Worm (Caenorhabditis elegans) whole organism, mixed stage, embryonic: ENCODE results near the gene K12H6.6.
A peak's percentile ranks its signal among the peaks of the same experiment; 100 is the strongest.

Experiments
- M03D4.4 ChIP-seq: sonication (generic microtip); optimal IDR thresholded peaks from 2 replicates; lab custom pipeline; 2017; ENCODE audit warnings: mild to moderate bottlenecking, missing genetic modification characterization, missing compliant biosample characterization
- bed-3 ChIP-seq: fragments of 200-800 bp; sonication (Bioruptor generic); optimal IDR thresholded peaks from 3 replicates; lab custom pipeline; 2018; ENCODE audit warnings: mild to moderate bottlenecking, missing genetic modification characterization, moderate library complexity, missing compliant biosample characterization
- blmp-1 ChIP-seq: fragments of 150-350 bp; optimal IDR thresholded peaks from 2 replicates; lab custom pipeline; 2014; ENCODE audit warnings: missing biosample characterization, missing genetic modification characterization
- ceh-39 ChIP-seq: fragments of 150-350 bp; optimal IDR thresholded peaks from 2 replicates; lab custom pipeline; 2014; ENCODE audit warnings: missing biosample characterization, missing genetic modification characterization
- ceh-43 ChIP-seq: fragments of 200-800 bp; sonication (Bioruptor generic); optimal IDR thresholded peaks from 2 replicates; lab custom pipeline; 2018; ENCODE audit warnings: mild to moderate bottlenecking, missing genetic modification characterization, moderate library complexity, missing compliant biosample characterization
- ceh-83 ChIP-seq: fragments of 200-800 bp; sonication (Bioruptor generic); optimal IDR thresholded peaks from 2 replicates; lab custom pipeline; 2018; ENCODE audit warnings: mild to moderate bottlenecking, missing genetic modification characterization, missing compliant biosample characterization
- ces-1 ChIP-seq: fragments of 150-350 bp; optimal IDR thresholded peaks from 2 replicates; lab custom pipeline; 2014; ENCODE audit warnings: missing biosample characterization, missing genetic modification reagents, missing genetic modification characterization
- cnd-1 ChIP-seq: fragments of 200-800 bp; sonication (Bioruptor generic); optimal IDR thresholded peaks from 2 replicates; lab custom pipeline; 2018; ENCODE audit warnings: mild to moderate bottlenecking, missing genetic modification characterization, missing compliant biosample characterization
- drap-1 ChIP-seq: fragments of 200-800 bp; sonication (Bioruptor generic); optimal IDR thresholded peaks from 3 replicates; lab custom pipeline; 2018; ENCODE audit warnings: mild to moderate bottlenecking, missing genetic modification characterization, missing compliant biosample characterization
- elt-1 ChIP-seq: sonication (generic microtip); optimal IDR thresholded peaks from 2 replicates; lab custom pipeline; 2017; ENCODE audit warnings: missing genetic modification characterization, mild to moderate bottlenecking, missing compliant biosample characterization, antibody characterized with exemption, moderate library complexity, borderline replicate concordance; ENCODE audit not compliant: insufficient read depth
- elt-3 ChIP-seq: fragments of 150-350 bp; optimal IDR thresholded peaks from 2 replicates; lab custom pipeline; 2014; ENCODE audit warnings: missing biosample characterization, missing genetic modification characterization
- flh-1 ChIP-seq: fragments of 200-800 bp; sonication (Bioruptor generic); optimal IDR thresholded peaks from 2 replicates; lab custom pipeline; 2018; ENCODE audit warnings: mild to moderate bottlenecking, missing genetic modification characterization, moderate library complexity, missing compliant biosample characterization
- ham-2 ChIP-seq: fragments of 200-800 bp; sonication (Bioruptor generic); optimal IDR thresholded peaks from 2 replicates; lab custom pipeline; 2018; ENCODE audit warnings: mild to moderate bottlenecking, missing genetic modification characterization, missing compliant biosample characterization
- hlh-1 ChIP-seq: fragments of 150-350 bp; optimal IDR thresholded peaks from 2 replicates; lab custom pipeline; 2014; ENCODE audit warnings: missing biosample characterization, missing genetic modification reagents, missing genetic modification characterization
- lin-13 ChIP-seq: fragments of 150-350 bp; optimal IDR thresholded peaks from 2 replicates; lab custom pipeline; 2014; ENCODE audit warnings: missing biosample characterization, missing genetic modification characterization
- lin-32 ChIP-seq: fragments of 200-800 bp; sonication (Bioruptor generic); optimal IDR thresholded peaks from 2 replicates; lab custom pipeline; 2018; ENCODE audit warnings: mild to moderate bottlenecking, missing genetic modification characterization, missing compliant biosample characterization
- lsy-2 ChIP-seq: fragments of 150-350 bp; optimal IDR thresholded peaks from 2 replicates; lab custom pipeline; 2014; ENCODE audit warnings: missing biosample characterization, missing genetic modification characterization
- mab-5 ChIP-seq: fragments of 150-350 bp; optimal IDR thresholded peaks from 2 replicates; lab custom pipeline; 2014; ENCODE audit warnings: missing biosample characterization, missing genetic modification characterization
- mep-1 ChIP-seq: fragments of 150-350 bp; optimal IDR thresholded peaks from 2 replicates; lab custom pipeline; 2017; ENCODE audit warnings: missing biosample characterization, missing genetic modification reagents, missing genetic modification characterization, inconsistent platforms
- mls-2 ChIP-seq: sonication (generic microtip); optimal IDR thresholded peaks from 2 replicates; lab custom pipeline; 2016; ENCODE audit warnings: mild to moderate bottlenecking, missing genetic modification characterization, moderate library complexity, missing compliant biosample characterization
- nhr-12 ChIP-seq: fragments of 150-350 bp; optimal IDR thresholded peaks from 2 replicates; lab custom pipeline; 2014; ENCODE audit warnings: missing biosample characterization, missing genetic modification characterization
- nhr-2 ChIP-seq: fragments of 150-350 bp; optimal IDR thresholded peaks from 2 replicates; lab custom pipeline; 2014; ENCODE audit warnings: missing biosample characterization, missing genetic modification characterization
- nhr-237 ChIP-seq: fragments of 150-350 bp; optimal IDR thresholded peaks from 2 replicates; lab custom pipeline; 2014; ENCODE audit warnings: missing biosample characterization, missing genetic modification characterization
- nhr-28 ChIP-seq: fragments of 150-350 bp; optimal IDR thresholded peaks from 2 replicates; lab custom pipeline; 2014; ENCODE audit warnings: missing biosample characterization, missing genetic modification characterization
- nhr-76 ChIP-seq: sonication (generic microtip); optimal IDR thresholded peaks from 2 replicates; lab custom pipeline; 2017; ENCODE audit warnings: missing biosample characterization, missing genetic modification characterization
- pha-4 ChIP-seq: fragments of 150-350 bp; optimal IDR thresholded peaks from 2 replicates; lab custom pipeline; 2018; ENCODE audit warnings: missing biosample characterization, missing genetic modification reagents, missing genetic modification characterization
- sem-2 ChIP-seq: fragments of 200-800 bp; sonication (Bioruptor generic); optimal IDR thresholded peaks from 2 replicates; lab custom pipeline; 2018; ENCODE audit warnings: mild to moderate bottlenecking, missing genetic modification characterization, missing compliant biosample characterization
- snpc-4 ChIP-seq: fragments of 150-350 bp; optimal IDR thresholded peaks from 2 replicates; lab custom pipeline; 2014; ENCODE audit warnings: missing biosample characterization, missing genetic modification characterization
- sptf-1 ChIP-seq: sonication (generic microtip); optimal IDR thresholded peaks from 2 replicates; lab custom pipeline; 2017; ENCODE audit warnings: mild to moderate bottlenecking, missing genetic modification characterization, moderate library complexity, missing compliant biosample characterization
- tbx-8 ChIP-seq: fragments of 200-800 bp; sonication (Bioruptor generic); optimal IDR thresholded peaks from 2 replicates; lab custom pipeline; 2018; ENCODE audit warnings: mild to moderate bottlenecking, missing genetic modification characterization, moderate library complexity, missing compliant biosample characterization
- unc-120 ChIP-seq: sonication (generic microtip); optimal IDR thresholded peaks from 2 replicates; lab custom pipeline; 2017; ENCODE audit warnings: missing genetic modification characterization, missing compliant biosample characterization; ENCODE audit not compliant: poor library complexity, severe bottlenecking
- unc-39 ChIP-seq: fragments of 150-350 bp; optimal IDR thresholded peaks from 2 replicates; lab custom pipeline; 2014; ENCODE audit warnings: missing biosample characterization, missing genetic modification characterization
- unc-62 ChIP-seq: fragments of 150-350 bp; optimal IDR thresholded peaks from 2 replicates; lab custom pipeline; 2014; ENCODE audit warnings: missing biosample characterization, missing genetic modification reagents, missing genetic modification characterization
- zip-8 ChIP-seq: fragments of 150-350 bp; optimal IDR thresholded peaks from 2 replicates; lab custom pipeline; 2014; ENCODE audit warnings: missing biosample characterization, missing genetic modification characterization
- ztf-11 ChIP-seq: fragments of 150-350 bp; optimal IDR thresholded peaks from 2 replicates; lab custom pipeline; 2014; ENCODE audit warnings: missing biosample characterization, missing genetic modification characterization

K12H6.6 gene

ce11 chrII:2804949-2805348 is 26.1 kb downstream of the K12H6.6 start:
- no peak for TF ChIP-seq elt-3 (tag; lab: Kevin White, UChicago)
- no peak for TF ChIP-seq nhr-2 (tag; lab: Kevin White, UChicago)
- no peak for TF ChIP-seq lin-32 (GFP tag; lab: Kevin White, UChicago)
- TF ChIP-seq nhr-76, result no peak
- TF ChIP-seq elt-1 (tag; lab: Kevin White, UChicago), result no peak
- no peak for TF ChIP-seq blmp-1 (tag; lab: Kevin White, UChicago)

DNA sequence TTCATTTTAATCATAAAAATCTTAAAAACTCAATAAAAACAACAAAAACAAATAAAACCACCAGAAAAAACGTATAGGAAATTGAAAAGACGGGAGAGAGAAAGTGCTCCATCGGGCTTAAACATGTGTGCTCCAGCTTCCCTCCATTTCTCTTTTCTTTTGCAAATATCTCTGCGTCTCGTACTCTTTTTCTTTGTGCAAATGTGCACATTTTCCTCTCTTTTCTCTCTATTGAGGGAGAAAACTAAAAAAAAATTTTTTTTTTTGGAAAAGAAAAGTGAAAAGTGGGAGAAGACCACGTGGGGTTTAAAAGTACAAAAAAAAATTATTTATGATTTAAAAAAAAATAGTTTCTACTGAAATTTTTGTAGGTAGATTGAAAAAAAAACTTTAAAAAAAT is 26.8 kb downstream of the K12H6.6 start:
- TF ChIP-seq ces-1 (GFP tag; lab: Kevin White, UChicago), result peak; percentile 12
- TF ChIP-seq hlh-1 (tag; lab: Kevin White, UChicago), result no peak
- no peak for TF ChIP-seq mls-2 (tag; lab: Kevin White, UChicago)
- no peak for TF ChIP-seq sptf-1
- peak; percentile 50 for TF ChIP-seq unc-120 (tag; lab: Kevin White, UChicago)
- no peak for TF ChIP-seq nhr-237 (tag; lab: Kevin White, UChicago)

DNA sequence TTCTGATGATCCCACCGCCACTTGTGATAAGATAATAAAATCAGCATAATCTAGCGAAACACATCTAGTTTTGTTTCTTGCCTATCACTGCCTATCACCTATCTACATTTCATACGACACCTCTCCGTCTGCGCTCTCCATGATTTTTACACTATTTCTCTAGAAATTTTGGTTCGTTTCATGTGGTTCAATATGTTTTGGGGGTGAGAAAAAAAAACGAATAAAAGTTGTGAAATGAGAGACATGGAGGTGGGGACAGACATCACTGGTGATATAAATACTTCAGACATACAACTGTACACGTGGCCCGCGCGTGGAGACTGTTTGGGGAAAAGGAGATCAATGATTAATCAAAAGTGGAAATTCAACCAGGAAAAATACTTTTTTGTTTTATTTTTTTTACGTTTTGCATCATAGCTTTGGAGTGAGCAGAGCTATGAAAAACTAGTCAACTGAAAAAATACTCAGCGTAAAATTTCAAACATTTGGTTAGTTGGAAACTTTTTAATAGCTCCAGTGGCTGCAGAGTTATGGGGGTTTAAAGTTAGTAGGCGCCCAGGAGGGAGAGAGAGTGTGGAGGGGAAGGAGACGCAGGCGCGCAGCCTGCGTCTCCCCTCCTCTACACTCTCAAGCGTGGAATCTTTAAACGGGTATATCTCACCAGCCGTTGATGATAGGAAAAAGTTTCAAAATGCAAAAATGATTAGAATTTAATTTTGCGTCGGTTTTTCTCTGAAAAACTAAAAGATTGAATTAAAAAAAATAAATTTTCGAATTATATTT is 28.0 kb downstream of the K12H6.6 start:
- TF ChIP-seq mep-1 (tag; lab: Kevin White, UChicago), result no peak
- no peak for TF ChIP-seq ceh-83
- TF ChIP-seq zip-8, result no peak
- no peak for TF ChIP-seq lsy-2 (tag; lab: Kevin White, UChicago)
- no peak for TF ChIP-seq flh-1 (GFP tag; lab: Kevin White, UChicago)
- TF ChIP-seq bed-3 (GFP tag; lab: Kevin White, UChicago), result no peak
- no peak for TF ChIP-seq ham-2 (GFP tag; lab: Kevin White, UChicago)
- no peak for TF ChIP-seq cnd-1
- no peak for TF ChIP-seq elt-3 (tag; lab: Kevin White, UChicago)
- no peak for TF ChIP-seq M03D4.4 (tag; lab: Kevin White, UChicago)
- TF ChIP-seq nhr-12, result no peak
- TF ChIP-seq mls-2 (tag; lab: Kevin White, UChicago), result no peak
- no peak for TF ChIP-seq unc-39
- no peak for TF ChIP-seq tbx-8 (GFP tag; lab: Kevin White, UChicago)
- TF ChIP-seq nhr-2 (tag; lab: Kevin White, UChicago), result no peak
- TF ChIP-seq lin-32 (GFP tag; lab: Kevin White, UChicago), result no peak

DNA sequence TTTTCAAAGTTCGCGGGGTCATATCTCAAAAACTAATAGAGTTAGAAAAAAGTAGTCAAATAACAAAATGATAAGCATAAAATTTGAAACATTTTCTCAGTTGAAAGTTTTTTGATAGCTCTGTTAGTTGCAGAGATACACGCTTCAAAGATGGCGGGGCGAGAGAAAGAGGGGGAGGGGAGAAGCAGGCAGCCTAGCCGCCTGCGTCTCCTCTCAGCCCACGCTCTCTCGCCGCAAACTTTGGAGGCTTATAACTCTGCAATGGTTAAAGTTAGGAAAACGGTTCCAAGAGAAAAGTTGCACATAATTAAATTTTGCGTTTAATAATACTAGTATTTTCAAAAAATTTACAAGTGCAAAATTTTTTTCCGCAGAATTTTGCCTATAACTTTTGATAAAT is 29.3 kb downstream of the K12H6.6 start:
- no peak for TF ChIP-seq elt-3 (tag; lab: Kevin White, UChicago)
- TF ChIP-seq lin-13, result peak; percentile 2
- TF ChIP-seq ceh-43, result no peak

DNA sequence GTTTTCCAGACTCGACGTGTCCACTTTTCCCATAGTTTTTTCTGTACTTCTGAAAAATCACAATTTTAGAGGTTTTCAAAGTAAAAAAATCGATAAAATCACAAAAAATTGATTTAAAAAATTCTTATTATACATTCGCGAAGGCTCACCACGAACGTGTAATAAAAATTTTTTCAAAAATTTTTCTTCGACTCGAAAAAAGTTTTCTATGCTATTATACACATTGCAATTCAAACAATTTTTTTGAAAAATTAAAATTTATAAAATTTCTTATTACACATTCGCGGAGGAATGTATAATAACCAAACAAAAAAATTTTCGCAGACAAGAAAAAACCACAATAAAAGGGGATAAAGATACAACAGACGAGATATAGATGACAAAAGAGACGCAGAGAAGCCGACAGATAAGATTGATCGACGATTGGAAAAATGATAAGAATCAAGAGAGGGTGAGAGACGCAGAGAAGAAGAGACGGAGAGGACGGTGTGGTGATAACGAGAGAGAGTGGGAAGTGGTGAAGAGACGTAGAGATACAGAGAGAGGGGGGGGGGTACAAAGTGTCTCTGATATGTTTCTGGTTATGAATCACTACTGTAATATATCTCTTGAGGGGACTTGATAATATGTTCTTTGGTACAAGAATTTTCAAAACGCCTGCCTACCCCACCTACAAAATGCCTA is 30.3 kb downstream of the K12H6.6 start, which contains the start of gene nhr-119:
nhr-119 (minus strand) TSS at position 51 of the 684 bp plus-strand sequence.
- no peak for TF ChIP-seq unc-39
- TF ChIP-seq mab-5 (tag; lab: Kevin White, UChicago), result no peak
- no peak for TF ChIP-seq lin-13
- no peak for TF ChIP-seq mep-1 (tag; lab: Kevin White, UChicago)
- no peak for TF ChIP-seq ceh-39 (tag; lab: Kevin White, UChicago)
- no peak for TF ChIP-seq snpc-4 (tag; lab: Kevin White, UChicago)
- TF ChIP-seq nhr-28 (tag; lab: Kevin White, UChicago), result no peak
- TF ChIP-seq nhr-12, result no peak
- peak; percentile 6 for TF ChIP-seq unc-120 (tag; lab: Kevin White, UChicago)
- TF ChIP-seq pha-4 (tag; lab: Kevin White, UChicago), result no peak
- no peak for TF ChIP-seq sptf-1
- no peak for TF ChIP-seq mls-2 (tag; lab: Kevin White, UChicago)
- TF ChIP-seq cnd-1, result no peak
- no peak for TF ChIP-seq ham-2 (GFP tag; lab: Kevin White, UChicago)
- no peak for TF ChIP-seq ztf-11 (tag; lab: Kevin White, UChicago)
- peak; percentile 33 for TF ChIP-seq nhr-237 (tag; lab: Kevin White, UChicago)
- TF ChIP-seq bed-3 (GFP tag; lab: Kevin White, UChicago), result no peak
- TF ChIP-seq drap-1 (GFP tag; lab: Kevin White, UChicago), result no peak
- TF ChIP-seq flh-1 (GFP tag; lab: Kevin White, UChicago), result no peak
- no peak for TF ChIP-seq M03D4.4 (tag; lab: Kevin White, UChicago)
- TF ChIP-seq unc-62 (GFP tag; lab: Kevin White, UChicago), result peak; percentile 79
- no peak for TF ChIP-seq zip-8
- no peak for TF ChIP-seq nhr-76
- TF ChIP-seq blmp-1 (tag; lab: Kevin White, UChicago), result no peak
- TF ChIP-seq ceh-43, result no peak
- peak; percentile 94 for TF ChIP-seq elt-3 (tag; lab: Kevin White, UChicago)
- TF ChIP-seq lsy-2 (tag; lab: Kevin White, UChicago), result no peak
- TF ChIP-seq lin-32 (GFP tag; lab: Kevin White, UChicago), result no peak
- no peak for TF ChIP-seq nhr-2 (tag; lab: Kevin White, UChicago)
- TF ChIP-seq elt-1 (tag; lab: Kevin White, UChicago), result peak; percentile 95
- TF ChIP-seq tbx-8 (GFP tag; lab: Kevin White, UChicago), result no peak
- no peak for TF ChIP-seq ces-1 (GFP tag; lab: Kevin White, UChicago)
- TF ChIP-seq ceh-83, result no peak
- TF ChIP-seq hlh-1 (tag; lab: Kevin White, UChicago), result no peak
- no peak for TF ChIP-seq sem-2 (GFP tag; lab: Kevin White, UChicago)
